Worm (Caenorhabditis elegans): ENCODE results near the gene mrpl-1.

DNA sequence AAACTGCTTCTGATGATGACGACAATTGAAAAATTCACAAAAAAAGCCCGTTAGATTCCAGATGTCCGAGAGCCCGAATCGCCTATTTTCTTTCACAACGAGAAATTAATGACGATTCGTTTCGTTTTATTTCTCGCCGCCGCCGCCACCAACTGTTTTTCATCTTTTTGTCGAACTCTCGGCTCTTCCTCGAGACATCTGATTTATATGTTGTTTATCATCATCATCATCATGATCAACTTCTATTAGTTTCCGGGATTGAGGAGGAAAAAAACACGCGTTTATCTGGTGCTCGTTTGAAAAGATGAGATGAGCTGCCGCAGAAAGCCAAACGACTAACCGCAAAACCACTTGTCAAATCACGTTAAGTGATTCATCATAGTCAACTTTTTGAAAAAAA lies 50.0 kb downstream of the mrpl-1 start:
- TF ChIP-seq ztf-29 (GFP tag; IDR thresholded peaks at IDR 0.05): no peak
- no peak for TF ChIP-seq flt-1 (GFP tag; IDR thresholded peaks at IDR 0.05)
